Fruit fly (Drosophila melanogaster): ENCODE results near the gene ome.
A peak's percentile ranks its signal among the peaks of the same experiment; 100 is the strongest.

ome gene

dm6 chr3L:14634019-14634772 is 38.4 kb upstream of the ome start (continued):
- TF ChIP-seq Atf6 (GFP tag; IDR thresholded peaks at IDR 0.05) (0 out of 2 replicates have a peak, but pooled peaks have one; percentile 24), Bteb2 (GFP tag; optimal IDR thresholded peaks at IDR 0.05) (no peak), gfzf (GFP tag; optimal IDR thresholded peaks at IDR 0.05) (no peak), CG32767 (GFP tag; IDR thresholded peaks at IDR 0.05) (no peak), CG4424 (GFP tag; optimal IDR thresholded peaks at IDR 0.05) (peak; percentile 8), Ada2b (GFP tag; IDR thresholded peaks at IDR 0.05) (peak; percentile 50; the same call in 1 of the 2 replicates), CG2678 (tag; optimal IDR thresholded peaks at IDR 0.05) (peak; percentile 29), Six4 (GFP tag; optimal IDR thresholded peaks at IDR 0.05) (no peak), nom (GFP tag; optimal IDR thresholded peaks at IDR 0.05) (peak; percentile 94), schlank (tag; optimal IDR thresholded peaks at IDR 0.05) (no peak), tin (GFP tag; optimal IDR thresholded peaks at IDR 0.05) (peak; percentile 25), jumu (GFP tag; optimal IDR thresholded peaks at IDR 0.05) (no peak), lov (optimal IDR thresholded peaks at IDR 0.05) (no peak), lov (GFP tag; IDR thresholded peaks at IDR 0.05) (peak; percentile 75; the same call in 1 of the 3 replicates), pita (GFP tag; optimal IDR thresholded peaks at IDR 0.05) (no peak), tio (GFP tag; optimal IDR thresholded peaks at IDR 0.05) (no peak), CG2129 (GFP tag; IDR thresholded peaks at IDR 0.05; ENCODE audit: partially characterized antibody) (no peak), CG33213 (GFP tag; optimal IDR thresholded peaks at IDR 0.05) (peak; percentile 27), Mes4 (GFP tag; optimal IDR thresholded peaks at IDR 0.05) (peak; percentile 41), D19B (GFP tag; optimal IDR thresholded peaks at IDR 0.05) (no peak), CG31388 (GFP tag; optimal IDR thresholded peaks at IDR 0.05) (no peak), Hmx (GFP tag; optimal IDR thresholded peaks at IDR 0.05) (no peak), caup (GFP tag; optimal IDR thresholded peaks at IDR 0.05; ENCODE audit: severe bottlenecking) (no peak), CG1792 (GFP tag; optimal IDR thresholded peaks at IDR 0.05) (no peak), CG7839 (tag; optimal IDR thresholded peaks at IDR 0.05) (peak; percentile 20), z (GFP tag; IDR thresholded peaks at IDR 0.05) (no peak), Stat92E (GFP tag; optimal IDR thresholded peaks at IDR 0.05) (no peak), ind (GFP tag; optimal IDR thresholded peaks at IDR 0.05) (peak; percentile 35), slbo (GFP tag; IDR thresholded peaks at IDR 0.05) (peak; percentile 37; the same call in 1 of the 2 replicates), Kr (GFP tag; optimal IDR thresholded peaks at IDR 0.05) (no peak), psq (GFP tag; optimal IDR thresholded peaks at IDR 0.05) (no peak), CG10274 (GFP tag; optimal IDR thresholded peaks at IDR 0.05) (no peak), Atf3 (GFP tag; optimal IDR thresholded peaks at IDR 0.05) (peak; percentile 45), CG17359 (tag; optimal IDR thresholded peaks at IDR 0.05) (peak; percentile 27), CG32772 (GFP tag; IDR thresholded peaks at IDR 0.05) (0 out of 2 replicates have a peak, but pooled peaks have one; percentile 25), amos (GFP tag; IDR thresholded peaks at IDR 0.05; ENCODE audit: partially characterized antibody) (no peak), CG15514 (GFP tag; optimal IDR thresholded peaks at IDR 0.05) (no peak), CG16863 (GFP tag; optimal IDR thresholded peaks at IDR 0.05) (no peak), CG11696 (GFP tag; IDR thresholded peaks at IDR 0.05) (no peak), CG11085 (GFP tag; IDR thresholded peaks at IDR 0.05) (no peak), bcd (GFP tag; optimal IDR thresholded peaks at IDR 0.05) (no peak), otp (GFP tag; IDR thresholded peaks at IDR 0.05) (0 out of 3 replicates have a peak, but pooled peaks have one; percentile 49), CG2116 (GFP tag; optimal IDR thresholded peaks at IDR 0.05) (no peak), CG43689 (GFP tag; IDR thresholded peaks at IDR 0.05) (no peak), Adf1 (GFP tag; IDR thresholded peaks at IDR 0.05) (no peak), Eip74EF (GFP tag; optimal IDR thresholded peaks at IDR 0.05) (no peak), pzg (GFP tag; optimal IDR thresholded peaks at IDR 0.05) (no peak), jing (GFP tag; optimal IDR thresholded peaks at IDR 0.05) (no peak), trh (GFP tag; optimal IDR thresholded peaks at IDR 0.05) (no peak)

All from whole organism, embryonic.